Worm (Caenorhabditis elegans) whole organism, L2 larva: Measurements from ENCODE around the gene E04F6.10.

Experiments used
- R02D3.7 ChIP-seq: fragments of 150-350 bp; optimal IDR thresholded peaks from 2 replicates; lab custom pipeline; 2014; ENCODE audit warnings: missing biosample characterization, missing genetic modification characterization
- ceh-82 ChIP-seq: fragments of 150-350 bp; optimal IDR thresholded peaks from 2 replicates; lab custom pipeline; 2014; ENCODE audit warnings: missing biosample characterization, missing genetic modification characterization
- elt-3 ChIP-seq: sonication (generic microtip); optimal IDR thresholded peaks from 2 replicates; lab custom pipeline; 2017; ENCODE audit warnings: missing biosample characterization, missing genetic modification characterization
- nhr-12 ChIP-seq: fragments of 150-350 bp; optimal IDR thresholded peaks from 2 replicates; lab custom pipeline; 2014; ENCODE audit warnings: missing biosample characterization, missing genetic modification characterization

DNA sequence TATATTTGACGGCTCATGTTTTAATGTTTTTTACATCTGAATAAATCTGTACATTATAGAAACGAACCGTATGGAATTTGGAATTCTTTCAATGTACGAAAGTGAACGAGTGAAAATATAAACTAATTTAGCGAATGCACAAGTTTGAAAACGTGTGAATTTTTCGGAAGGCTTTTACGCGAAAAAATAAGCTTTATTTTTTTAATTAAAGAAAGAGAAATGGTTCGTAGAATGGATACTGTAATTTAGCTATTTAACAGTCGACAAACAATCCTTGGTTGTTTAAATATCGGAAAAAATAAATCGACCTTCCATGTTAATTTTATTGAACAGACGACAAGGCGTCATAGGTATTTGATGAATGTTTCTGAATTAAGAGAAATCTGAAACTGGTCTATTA is 21.4 kb downstream of the E04F6.10 start, which contains the start of gene acdh-12:
- TF ChIP-seq elt-3 (tag; lab: Kevin White, UChicago) (no peak), nhr-12 (tag; lab: Kevin White, UChicago) (no peak), ceh-82 (no peak), R02D3.7 (no peak)
